Worm (Caenorhabditis elegans) whole organism, dauer: Measurements from ENCODE around the gene Y46G5A.29.

Experiments used
- unc-62 ChIP-seq: sonication (generic microtip); optimal IDR thresholded peaks from 2 replicates; lab custom pipeline; 2017; ENCODE audit warnings: missing biosample characterization, missing genetic modification reagents, missing genetic modification characterization

The Y46G5A.29 gene

DNA sequence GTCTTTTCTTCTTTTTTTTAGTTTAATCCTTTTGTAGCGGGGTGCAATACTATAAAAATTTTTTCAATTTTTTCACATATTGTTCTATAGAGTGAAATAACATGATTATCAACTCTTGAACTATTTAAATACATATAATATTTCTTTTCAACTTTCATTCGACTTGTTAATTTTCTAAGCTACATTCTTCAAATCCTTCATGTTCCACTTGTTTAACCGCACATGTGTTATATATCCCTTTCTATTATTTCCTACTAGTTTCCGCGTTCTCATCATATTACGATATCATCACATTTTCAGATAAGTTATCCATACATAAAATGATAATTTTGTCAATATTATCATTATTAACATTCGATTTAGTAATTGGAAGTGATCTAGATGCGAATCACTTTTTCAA is at the start of gene Y46G5A.29:
Y46G5A.29 (plus strand) TSS at position 301 of the 400 bp plus-strand sequence.
- TF ChIP-seq unc-62 (GFP tag; lab: Kevin White, UChicago): no peak

DNA sequence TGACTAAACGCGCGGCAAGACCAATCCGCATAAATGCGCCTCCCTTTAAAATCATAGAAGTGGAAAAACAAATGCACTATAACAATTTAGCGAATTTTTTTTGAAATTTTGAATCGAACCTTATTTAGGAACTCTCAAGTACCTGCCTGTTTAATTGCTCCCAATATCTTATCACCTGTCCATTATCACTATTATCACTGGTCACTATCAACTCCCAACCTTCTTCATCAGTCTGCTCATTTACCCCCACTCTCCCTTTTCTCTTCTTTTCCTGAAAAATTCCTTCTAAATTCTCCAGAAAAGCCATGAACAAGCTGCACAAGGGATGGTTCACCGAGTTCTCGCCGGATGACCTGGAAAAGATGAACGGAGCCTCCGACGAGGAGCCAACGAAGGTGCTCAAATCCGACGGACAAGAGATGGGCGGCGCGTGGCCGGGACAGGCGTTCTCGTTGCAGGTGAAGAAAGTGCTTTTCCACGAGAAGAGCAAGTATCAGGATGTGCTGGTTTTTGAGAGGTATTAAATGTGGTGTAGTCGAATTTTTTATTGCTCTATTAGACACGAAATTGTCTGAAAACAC is 49.3 kb upstream of the Y46G5A.29 start, which contains the start of gene spds-1:
spds-1 (plus strand) TSS at position 298 of the 581 bp plus-strand sequence.
- TF ChIP-seq unc-62 (GFP tag; lab: Kevin White, UChicago): no peak

DNA sequence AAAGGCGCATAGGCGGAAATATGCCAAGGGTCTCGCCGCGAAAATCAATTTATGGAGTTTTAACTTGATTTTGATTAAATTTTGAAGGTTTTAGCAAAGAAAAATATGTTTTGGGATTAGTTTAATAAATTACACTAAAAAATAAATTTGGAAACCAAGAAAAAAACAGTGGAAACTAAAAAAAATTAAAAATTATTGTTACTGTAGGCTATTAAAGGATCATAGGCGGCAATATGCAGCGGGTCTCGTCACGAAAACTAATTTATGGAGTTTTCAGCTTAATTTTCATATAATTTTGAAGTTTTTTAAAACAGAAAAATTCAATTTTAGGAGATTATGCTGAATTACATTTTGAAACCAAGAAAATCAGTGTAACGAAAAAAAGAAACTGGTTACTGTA is 47.3 kb upstream of the Y46G5A.29 start:
- TF ChIP-seq unc-62 (GFP tag; lab: Kevin White, UChicago): no peak

DNA sequence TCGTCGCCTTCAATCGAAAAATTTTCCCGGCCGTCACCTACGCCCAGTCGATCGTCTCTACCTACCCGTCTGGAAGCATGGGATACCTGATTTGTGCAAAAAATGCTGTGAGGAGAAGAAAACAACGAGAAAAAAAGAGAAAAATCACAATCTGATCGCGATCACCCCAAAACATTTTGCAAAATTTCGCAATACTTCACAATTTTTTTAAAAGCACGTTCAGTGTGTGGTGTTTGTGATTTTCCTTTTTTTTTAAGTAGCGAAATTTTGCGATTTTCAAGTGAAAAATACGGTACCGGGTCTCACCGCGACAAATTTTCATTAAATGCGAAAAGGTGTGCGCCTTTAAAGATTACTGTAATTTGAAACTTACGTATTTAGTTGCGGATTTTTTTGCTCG is 46.3 kb upstream of the Y46G5A.29 start:
- no peak for TF ChIP-seq unc-62 (GFP tag; lab: Kevin White, UChicago)

DNA sequence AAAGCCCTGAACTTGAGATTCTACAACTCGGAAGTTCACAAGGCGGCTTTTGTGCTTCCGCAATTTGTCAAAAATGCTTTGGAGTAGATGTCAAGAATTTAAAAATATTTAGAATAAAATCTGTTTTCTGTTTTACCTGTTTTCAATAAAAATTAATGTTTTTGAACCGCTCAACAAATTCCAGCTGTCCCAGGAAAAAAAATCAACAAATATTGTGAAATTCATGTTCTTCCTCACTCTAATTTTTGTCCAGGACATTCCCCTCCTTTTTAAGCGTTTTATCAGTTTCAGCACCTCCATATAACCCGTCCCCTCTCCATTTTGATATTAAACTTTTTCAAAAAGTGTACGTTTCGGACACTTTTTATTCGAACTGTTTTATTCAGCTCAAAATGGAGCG is 45.3 kb upstream of the Y46G5A.29 start, which contains the start of gene Y46G5A.20:
Y46G5A.20 (plus strand) TSS at position 301 of the 400 bp plus-strand sequence.
- TF ChIP-seq unc-62 (GFP tag; lab: Kevin White, UChicago): no peak

DNA sequence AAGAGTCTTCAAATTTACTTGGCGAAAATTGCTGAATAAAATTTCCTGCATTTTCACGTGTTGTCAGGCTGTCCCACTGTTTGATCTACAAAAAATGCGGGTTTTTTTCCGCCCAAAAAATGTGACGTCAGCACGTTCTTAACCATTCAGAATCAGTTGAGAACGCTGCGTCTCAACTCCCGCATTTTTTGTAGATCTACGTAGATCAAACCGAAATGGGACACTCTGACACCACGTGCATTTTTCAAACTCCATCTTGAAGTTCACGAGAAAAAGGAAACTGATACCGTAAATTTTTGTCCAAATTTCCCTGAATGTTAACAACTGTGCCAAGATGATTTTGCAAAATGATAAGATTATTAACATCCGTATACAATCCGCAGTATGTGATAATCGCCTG is 42.7 kb upstream of the Y46G5A.29 start:
- no peak for TF ChIP-seq unc-62 (GFP tag; lab: Kevin White, UChicago)

DNA sequence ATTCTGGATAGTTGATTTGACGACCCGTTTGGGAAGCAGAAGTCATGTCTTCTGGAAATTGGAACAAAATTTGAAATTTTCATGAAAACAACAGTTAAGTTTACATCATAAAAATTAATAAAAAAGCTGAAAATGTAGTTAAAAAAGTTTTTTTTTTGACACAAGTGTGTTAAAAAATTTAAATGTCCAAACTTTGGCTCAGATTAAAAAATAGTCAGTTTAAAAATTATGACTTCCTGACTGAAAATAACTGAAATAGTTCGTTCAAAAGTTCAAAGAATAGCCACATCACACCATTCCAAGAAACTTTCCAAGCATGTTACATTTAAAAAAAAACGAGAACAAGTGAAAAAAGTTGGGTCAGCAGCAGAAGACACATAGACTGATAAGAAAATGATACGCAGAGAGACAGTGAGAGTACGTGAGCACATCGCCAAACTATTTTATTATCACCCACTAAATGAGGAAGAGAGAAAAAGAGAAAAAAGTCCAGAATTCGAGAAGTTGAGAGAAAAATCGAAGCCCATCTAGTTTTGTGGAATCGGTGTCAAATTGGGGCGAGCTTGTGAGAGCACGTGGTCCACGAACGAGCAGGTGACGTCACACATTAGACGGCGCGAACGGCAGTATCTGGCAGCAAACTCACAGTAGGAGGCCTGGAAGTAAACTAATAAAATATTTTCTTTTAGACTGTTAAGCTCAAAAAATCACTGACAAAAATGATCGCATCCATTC is 39.4 kb upstream of the Y46G5A.29 start, which contains the start of gene acl-7:
acl-7 (minus strand) TSS at position 51 of the 735 bp plus-strand sequence.
- TF ChIP-seq unc-62 (GFP tag; lab: Kevin White, UChicago): no peak

DNA sequence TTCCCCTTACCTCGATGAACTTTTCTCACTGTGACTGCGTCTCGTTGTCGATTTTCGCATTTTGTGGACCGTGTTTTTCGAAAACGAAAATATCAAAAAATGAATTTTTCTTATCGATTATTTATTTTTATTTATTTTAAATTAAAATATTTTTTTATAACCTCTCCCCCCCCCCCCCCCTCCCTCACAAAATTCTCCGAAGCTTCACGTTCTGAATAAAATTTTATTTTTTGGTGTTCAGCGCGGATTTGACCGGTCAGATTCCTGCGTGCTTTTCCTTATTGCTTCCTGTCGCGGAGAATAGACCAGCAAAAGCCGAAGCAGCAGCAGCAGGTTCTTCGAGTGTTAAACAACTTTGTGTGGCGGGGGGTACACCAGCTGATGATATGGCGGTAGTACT is 37.5 kb upstream of the Y46G5A.29 start, which contains the start of gene Y46G5A.22:
Y46G5A.22 (minus strand) TSS at position 101 of the 400 bp plus-strand sequence.
- no peak for TF ChIP-seq unc-62 (GFP tag; lab: Kevin White, UChicago)

DNA sequence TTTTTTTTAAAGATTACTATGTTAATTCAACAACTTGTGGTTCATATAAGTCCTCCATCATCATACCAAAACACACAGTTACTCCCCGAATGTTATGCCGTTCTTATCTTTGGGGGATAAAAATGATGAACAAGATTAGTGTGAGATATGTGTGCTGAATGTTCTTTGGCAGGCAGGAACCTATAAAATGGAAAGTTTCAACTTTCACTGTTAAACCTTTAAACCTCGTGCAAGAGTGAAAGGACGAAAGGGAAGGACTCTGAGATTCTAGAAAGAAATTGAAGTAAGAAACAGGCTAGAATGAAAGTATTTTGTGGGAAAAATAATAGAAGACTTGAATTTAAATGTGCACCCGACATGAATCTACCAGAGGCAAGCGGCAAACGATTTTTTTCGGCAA is 36.0 kb upstream of the Y46G5A.29 start:
- TF ChIP-seq unc-62 (GFP tag; lab: Kevin White, UChicago): no peak

DNA sequence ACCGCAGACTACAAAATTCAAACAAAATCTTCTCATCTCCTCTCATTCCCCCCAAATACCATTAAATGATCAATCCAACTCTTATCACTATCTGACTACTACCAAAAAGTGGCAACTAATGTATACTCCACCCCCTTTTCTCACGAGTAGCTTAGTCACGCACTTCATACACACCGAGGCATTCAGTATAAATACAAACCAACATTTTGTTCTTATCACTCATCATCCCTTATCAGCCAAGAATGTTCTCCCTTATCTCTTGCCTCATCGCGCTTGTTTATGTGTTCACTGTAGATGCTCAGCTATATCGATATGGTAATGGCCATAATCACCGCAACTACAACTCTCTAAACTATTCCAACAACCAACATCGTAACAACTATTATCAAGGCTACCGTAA is 32.6 kb upstream of the Y46G5A.29 start, which contains the start of gene Y46G5A.36:
Y46G5A.36 (plus strand) TSS at position 243 of the 400 bp plus-strand sequence.
- no peak for TF ChIP-seq unc-62 (GFP tag; lab: Kevin White, UChicago)

DNA sequence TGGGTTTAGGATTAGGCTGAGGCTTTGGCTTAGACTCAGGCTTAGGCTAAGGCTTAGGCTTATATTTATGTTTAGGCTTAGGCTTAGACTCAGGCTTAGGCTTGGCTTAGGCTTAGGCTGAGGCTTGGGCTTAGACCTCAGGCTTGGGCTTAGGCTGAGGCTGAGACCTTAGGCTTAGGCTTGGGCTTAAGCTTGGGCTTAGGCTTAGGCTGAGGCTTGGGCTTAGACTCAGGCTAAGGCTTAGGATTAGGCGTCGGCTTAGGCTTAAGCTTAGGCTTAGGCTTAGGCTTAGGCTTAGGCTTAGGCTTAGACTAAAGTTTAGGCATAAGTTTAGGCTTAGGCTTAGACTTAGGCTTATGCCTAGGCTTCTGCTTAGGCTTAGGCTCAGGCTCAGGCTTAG is 31.5 kb upstream of the Y46G5A.29 start:
- no peak for TF ChIP-seq unc-62 (GFP tag; lab: Kevin White, UChicago)

DNA sequence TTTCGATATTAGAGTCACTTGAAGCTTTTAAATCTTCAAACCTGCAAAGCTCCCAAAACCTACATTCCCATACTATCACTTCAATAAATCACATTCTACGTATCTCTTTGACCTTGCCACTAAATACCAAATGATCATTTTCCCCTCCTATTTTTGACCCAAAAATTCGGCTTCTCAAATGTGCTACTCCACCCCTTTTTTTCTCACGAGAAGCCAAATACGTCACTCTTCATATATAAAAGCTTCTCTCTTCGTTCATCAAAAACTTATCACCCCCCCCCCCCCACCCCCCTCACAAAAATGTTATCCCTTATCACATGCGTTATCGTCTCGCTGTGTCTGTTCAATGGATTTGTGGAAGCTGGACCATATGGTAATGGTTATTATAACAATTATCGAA is 29.2 kb upstream of the Y46G5A.29 start, which contains the start of gene Y46G5A.38:
Y46G5A.38 (plus strand) TSS at position 301 of the 400 bp plus-strand sequence.
- TF ChIP-seq unc-62 (GFP tag; lab: Kevin White, UChicago): no peak

DNA sequence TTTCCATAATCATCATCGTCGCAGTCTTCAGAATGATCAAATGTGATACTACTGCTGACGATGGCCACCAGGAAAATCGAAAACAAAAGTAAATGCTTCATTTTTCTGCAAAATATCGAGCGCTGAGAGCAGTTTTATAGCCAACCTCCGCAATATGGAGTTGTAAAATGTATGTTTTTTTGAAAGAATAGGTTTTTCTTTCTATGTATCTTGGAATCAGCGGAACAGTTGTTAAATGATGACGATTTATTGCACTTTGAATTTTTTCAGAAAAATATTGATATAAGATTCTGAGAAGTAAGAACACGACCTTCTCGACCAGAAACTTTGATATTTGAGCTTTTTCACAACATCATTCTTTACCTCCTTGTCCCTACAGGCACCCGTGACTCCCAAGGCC is 27.1 kb upstream of the Y46G5A.29 start, which contains the start of gene Y46G5A.23:
Y46G5A.23 (minus strand) TSS at position 101 of the 400 bp plus-strand sequence.
- TF ChIP-seq unc-62 (GFP tag; lab: Kevin White, UChicago): no peak

DNA sequence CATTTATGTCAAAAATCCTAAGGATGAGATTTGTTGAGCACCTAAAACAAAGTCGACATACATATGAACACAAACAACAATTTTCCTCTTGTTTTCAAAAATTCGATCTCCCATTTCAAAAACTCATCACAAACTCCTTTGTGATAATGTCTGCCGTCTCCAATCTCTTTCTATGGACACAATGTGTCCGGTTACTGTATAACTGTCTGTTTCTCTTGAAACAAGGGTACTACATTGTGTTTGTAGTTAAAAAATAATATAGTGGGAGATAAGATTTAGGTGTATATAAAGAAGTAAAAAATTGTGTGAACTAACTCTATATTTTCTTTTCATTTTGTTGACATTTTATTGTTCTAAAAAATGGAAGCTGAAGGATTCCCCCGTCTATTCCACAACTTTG is 25.7 kb upstream of the Y46G5A.29 start, which contains the start of gene bcmo-1:
bcmo-1 (plus strand) TSS at position 330 of the 400 bp plus-strand sequence.
- TF ChIP-seq unc-62 (GFP tag; lab: Kevin White, UChicago): no peak

DNA sequence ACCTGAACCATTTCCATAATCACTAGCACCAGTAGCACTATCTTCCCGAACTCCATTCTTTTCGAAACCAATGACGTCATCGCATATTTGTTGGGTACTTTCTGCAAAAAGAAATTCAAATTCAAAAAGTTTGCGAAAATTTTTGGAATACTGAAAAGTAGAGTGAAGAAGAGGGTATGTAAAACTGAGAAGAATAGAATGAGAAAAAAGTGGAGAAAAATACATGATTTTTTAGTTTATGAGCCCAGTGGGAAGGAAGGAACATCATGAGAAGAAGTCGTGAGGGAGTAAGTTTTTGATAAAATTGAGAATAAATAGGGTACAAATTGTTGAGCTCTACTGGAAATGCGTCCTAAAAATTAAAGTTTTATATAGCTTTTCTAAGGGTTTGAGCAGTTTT is 15.9 kb upstream of the Y46G5A.29 start, which contains the start of gene lgc-35:
lgc-35 (minus strand) TSS at position 101 of the 400 bp plus-strand sequence.
- TF ChIP-seq unc-62 (GFP tag; lab: Kevin White, UChicago): no peak

DNA sequence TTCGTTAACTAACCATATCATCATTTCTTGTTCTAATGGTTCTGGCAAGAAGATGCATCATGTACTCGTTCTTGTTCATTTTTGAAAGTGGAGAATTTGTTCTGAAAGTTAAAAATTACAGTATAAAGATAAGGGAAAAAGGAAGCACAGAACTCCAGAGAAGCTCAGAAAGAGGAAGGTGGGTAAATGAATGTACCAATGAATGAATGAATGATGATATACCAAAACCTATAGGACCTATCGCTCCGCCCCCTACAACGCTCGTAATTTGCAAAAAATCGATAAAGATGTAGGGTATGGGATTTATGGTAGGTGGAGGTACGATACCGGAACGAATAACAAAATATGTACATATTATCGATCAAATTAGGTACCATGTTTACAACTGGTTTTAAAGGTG is 8.3 kb upstream of the Y46G5A.29 start, which contains the start of gene pes-10:
pes-10 (minus strand) TSS at position 101 of the 400 bp plus-strand sequence.
- no peak for TF ChIP-seq unc-62 (GFP tag; lab: Kevin White, UChicago)
